Fruit fly (Drosophila melanogaster) whole organism, embryonic: ENCODE measurements around the gene CG32971.

Experiments used
- Ada2b ChIP-seq: fragments of 200-800 bp; sonication (Bioruptor generic); IDR thresholded peaks from 2 replicates; pipeline ENCODE4 v1.3.6; 2022; ENCODE audit warnings: missing biosample characterization, missing genetic modification characterization
- Awh ChIP-seq: fragments of 200-800 bp; sonication (Bioruptor generic); IDR thresholded peaks from 2 replicates; pipeline ENCODE4, ENCODE4 v1.3.6; 2022; ENCODE audit warnings: missing biosample characterization, missing genetic modification characterization
- CG10565 ChIP-seq: fragments of 200-800 bp; sonication (Bioruptor generic); optimal IDR thresholded peaks from 3 replicates; lab custom pipeline; 2016; ENCODE audit warnings: missing biosample characterization, mild to moderate bottlenecking, missing genetic modification characterization
- CG11504 ChIP-seq: fragments of 200-800 bp; sonication (Bioruptor generic); optimal IDR thresholded peaks from 3 replicates; lab custom pipeline; 2019; ENCODE audit warnings: missing biosample characterization, mild to moderate bottlenecking, missing genetic modification characterization, moderate library complexity
- CG15011 ChIP-seq: fragments of 200-800 bp; sonication (Bioruptor generic); optimal IDR thresholded peaks from 3 replicates; lab custom pipeline; 2018; ENCODE audit warnings: missing biosample characterization, mild to moderate bottlenecking, missing genetic modification characterization
- CG17385 ChIP-seq: fragments of 200-800 bp; sonication (Bioruptor generic); optimal IDR thresholded peaks from 3 replicates; lab custom pipeline; 2018; ENCODE audit warnings: missing biosample characterization, mild to moderate bottlenecking, missing genetic modification characterization
- CG18476 ChIP-seq: fragments of 200-800 bp; sonication (Bioruptor generic); optimal IDR thresholded peaks from 2 replicates; lab custom pipeline; 2016; ENCODE audit warnings: missing biosample characterization, mild to moderate bottlenecking, missing genetic modification characterization
- CG18764 ChIP-seq: fragments of 200-800 bp; sonication (Bioruptor generic); optimal IDR thresholded peaks from 3 replicates; lab custom pipeline; 2016; ENCODE audit warnings: missing biosample characterization, missing genetic modification characterization
- CG2120 ChIP-seq: fragments of 200-800 bp; sonication (Bioruptor generic); optimal IDR thresholded peaks from 3 replicates; lab custom pipeline; 2016; ENCODE audit warnings: missing biosample characterization, missing genetic modification characterization
- CG30020 ChIP-seq: fragments of 200-800 bp; optimal IDR thresholded peaks from 2 replicates; lab custom pipeline; 2019; ENCODE audit warnings: missing biosample characterization, mild to moderate bottlenecking, missing genetic modification characterization, moderate library complexity
- CG3163 ChIP-seq: fragments of 200-800 bp; sonication (Bioruptor generic); optimal IDR thresholded peaks from 3 replicates; lab custom pipeline; 2016; ENCODE audit warnings: missing biosample characterization, missing genetic modification characterization
- CG3726 ChIP-seq: fragments of 200-800 bp; sonication (Bioruptor generic); IDR thresholded peaks from 3 replicates; pipeline ENCODE4, ENCODE4 v1.3.6; 2022; ENCODE audit warnings: missing biosample characterization, missing genetic modification characterization
- CG3847 ChIP-seq: fragments of 200-800 bp; sonication (Bioruptor generic); IDR thresholded peaks from 2 replicates; pipeline ENCODE4 v1.3.6; 2022; ENCODE audit warnings: missing biosample characterization, missing genetic modification characterization
- CG4820 ChIP-seq: fragments of 200-800 bp; sonication (Bioruptor generic); optimal IDR thresholded peaks from 3 replicates; lab custom pipeline; 2016; ENCODE audit warnings: missing biosample characterization, missing genetic modification characterization
- CG6854 ChIP-seq: fragments of 200-800 bp; sonication (Bioruptor generic); optimal IDR thresholded peaks from 3 replicates; lab custom pipeline; 2017; ENCODE audit warnings: missing biosample characterization, mild to moderate bottlenecking, missing genetic modification characterization
- CG7372 ChIP-seq: fragments of 200-800 bp; sonication (Bioruptor generic); IDR thresholded peaks from 2 replicates; pipeline ENCODE4 v1.3.6; 2022; ENCODE audit warnings: missing biosample characterization, missing genetic modification characterization
- CG7839 ChIP-seq: fragments of 200-800 bp; sonication (Bioruptor generic); optimal IDR thresholded peaks from 3 replicates; lab custom pipeline; 2018; ENCODE audit warnings: missing biosample characterization, mild to moderate bottlenecking, missing genetic modification characterization, moderate library complexity
- CG8281 ChIP-seq: fragments of 200-800 bp; sonication (Bioruptor generic); optimal IDR thresholded peaks from 2 replicates; lab custom pipeline; 2018; ENCODE audit warnings: missing biosample characterization, mild to moderate bottlenecking, missing genetic modification characterization, moderate library complexity
- CHES-1-like ChIP-seq: fragments of 200-800 bp; sonication (Bioruptor generic); optimal IDR thresholded peaks from 2 replicates; lab custom pipeline; 2016; ENCODE audit warnings: missing biosample characterization, missing genetic modification characterization
- Dll ChIP-seq: fragments of 200-800 bp; sonication (Bioruptor generic); IDR thresholded peaks from 4 replicates; pipeline ENCODE4 v1.3.6; 2022; ENCODE audit warnings: missing biosample characterization, missing genetic modification characterization; ENCODE audit not compliant: partially characterized antibody
- Fer1 ChIP-seq: fragments of 200-800 bp; sonication (Bioruptor generic); optimal IDR thresholded peaks from 2 replicates; lab custom pipeline; 2017; ENCODE audit warnings: missing biosample characterization, mild to moderate bottlenecking, missing genetic modification characterization
- Gug ChIP-seq: fragments of 200-800 bp; sonication (Bioruptor generic); IDR thresholded peaks from 4 replicates; pipeline ENCODE4 v1.3.6; 2022; ENCODE audit warnings: missing biosample characterization, missing genetic modification characterization
- HLH3B ChIP-seq: fragments of 200-800 bp; sonication (Bioruptor generic); IDR thresholded peaks from 2 replicates; pipeline ENCODE4 v1.3.6; 2022; ENCODE audit warnings: missing biosample characterization, missing genetic modification characterization
- HLH4C ChIP-seq: fragments of 200-800 bp; sonication (Bioruptor generic); IDR thresholded peaks from 3 replicates; pipeline ENCODE4 v1.3.6; 2022; ENCODE audit warnings: missing biosample characterization, missing genetic modification characterization; ENCODE audit not compliant: partially characterized antibody
- HmgZ ChIP-seq: fragments of 200-800 bp; sonication (Bioruptor generic); optimal IDR thresholded peaks from 2 replicates; lab custom pipeline; 2018; ENCODE audit warnings: missing biosample characterization, mild to moderate bottlenecking, missing genetic modification characterization
- Lhr ChIP-seq: fragments of 200-800 bp; sonication (Bioruptor generic); optimal IDR thresholded peaks from 3 replicates; lab custom pipeline; 2017; ENCODE audit warnings: mild to moderate bottlenecking, missing biosample characterization, missing genetic modification reagents, missing genetic modification characterization
- Max ChIP-seq: fragments of 200-800 bp; sonication (Bioruptor generic); optimal IDR thresholded peaks from 2 replicates; lab custom pipeline; 2016; ENCODE audit warnings: missing biosample characterization, mild to moderate bottlenecking, missing genetic modification characterization
- Mes4 ChIP-seq: fragments of 200-800 bp; sonication (Bioruptor generic); optimal IDR thresholded peaks from 2 replicates; lab custom pipeline; 2016; ENCODE audit warnings: missing biosample characterization, missing genetic modification characterization
- Neu2 ChIP-seq: fragments of 200-800 bp; sonication (Bioruptor generic); optimal IDR thresholded peaks from 3 replicates; lab custom pipeline; 2016; ENCODE audit warnings: missing biosample characterization, missing genetic modification characterization, borderline replicate concordance
- Pdp1 ChIP-seq, 2 experiments: fragments of 200-800 bp; sonication (Bioruptor generic); optimal IDR thresholded peaks; 3 replicates each; lab custom pipeline; 2016; ENCODE audit warnings: missing biosample characterization in 2 of 2, missing genetic modification characterization in 2 of 2, mild to moderate bottlenecking in 1 of 2, moderate library complexity in 1 of 2
- Side ChIP-seq: fragments of 200-800 bp; sonication (Bioruptor generic); optimal IDR thresholded peaks from 2 replicates; lab custom pipeline; 2016; ENCODE audit warnings: missing biosample characterization, missing genetic modification characterization
- Sry-β ChIP-seq: fragments of 200-800 bp; sonication (Bioruptor generic); optimal IDR thresholded peaks from 2 replicates; lab custom pipeline; 2018; ENCODE audit warnings: missing biosample characterization, mild to moderate bottlenecking, missing genetic modification characterization, moderate library complexity
- Taf1 ChIP-seq: fragments of 200-800 bp; sonication (Bioruptor generic); IDR thresholded peaks from 2 replicates; pipeline ENCODE4 v1.3.6; 2022; ENCODE audit warnings: missing biosample characterization, missing genetic modification characterization
- bab2 ChIP-seq: fragments of 200-800 bp; sonication (Bioruptor generic); optimal IDR thresholded peaks from 2 replicates; lab custom pipeline; 2016; ENCODE audit warnings: missing biosample characterization, missing genetic modification characterization
- bbx ChIP-seq: fragments of 200-800 bp; sonication (Bioruptor generic); IDR thresholded peaks from 2 replicates; pipeline ENCODE4 v1.3.6; 2022; ENCODE audit warnings: missing biosample characterization, missing genetic modification characterization; ENCODE audit not compliant: partially characterized antibody
- br ChIP-seq: fragments of >200 bp; optimal IDR thresholded peaks from 2 replicates; lab custom pipeline; 2017
- cwo ChIP-seq: fragments of 200-800 bp; sonication (Bioruptor generic); optimal IDR thresholded peaks from 3 replicates; lab custom pipeline; 2017; ENCODE audit warnings: missing biosample characterization, missing genetic modification characterization, mild to moderate bottlenecking, moderate library complexity, missing genetic modification reagents
- da ChIP-seq: fragments of 200-800 bp; sonication (Bioruptor generic); optimal IDR thresholded peaks from 2 replicates; lab custom pipeline; 2016; ENCODE audit warnings: missing biosample characterization, missing genetic modification characterization
- danr ChIP-seq: fragments of 200-800 bp; sonication (Bioruptor generic); IDR thresholded peaks from 2 replicates; pipeline ENCODE4 v1.3.6; 2022; ENCODE audit warnings: missing biosample characterization, missing genetic modification characterization
- gcm2 ChIP-seq: fragments of 200-800 bp; sonication (Bioruptor generic); optimal IDR thresholded peaks from 2 replicates; lab custom pipeline; 2016; ENCODE audit warnings: missing biosample characterization, missing genetic modification characterization
- hb ChIP-seq: fragments of 200-800 bp; sonication (Bioruptor generic); IDR thresholded peaks from 3 replicates; pipeline ENCODE4 v1.3.6; 2022; ENCODE audit warnings: missing biosample characterization, missing genetic modification characterization; ENCODE audit not compliant: partially characterized antibody
- kni ChIP-seq: fragments of 200-800 bp; sonication (Bioruptor generic); optimal IDR thresholded peaks from 3 replicates; lab custom pipeline; 2017; ENCODE audit warnings: mild to moderate bottlenecking, missing biosample characterization, missing genetic modification reagents, missing genetic modification characterization
- nmo ChIP-seq: fragments of 200-800 bp; sonication (Bioruptor generic); optimal IDR thresholded peaks from 2 replicates; lab custom pipeline; 2018; ENCODE audit warnings: missing biosample characterization, mild to moderate bottlenecking, missing genetic modification characterization, moderate library complexity
- org-1 ChIP-seq: fragments of 200-800 bp; sonication (Bioruptor generic); optimal IDR thresholded peaks from 2 replicates; lab custom pipeline; 2017; ENCODE audit warnings: missing biosample characterization, missing genetic modification characterization
- ro ChIP-seq: fragments of 200-800 bp; sonication (Bioruptor generic); IDR thresholded peaks from 2 replicates; pipeline ENCODE4 v1.3.6; 2022; ENCODE audit warnings: missing biosample characterization, missing genetic modification characterization
- row ChIP-seq: fragments of 200-800 bp; sonication (Bioruptor generic); IDR thresholded peaks from 3 replicates; pipeline ENCODE4 v1.3.6; 2022; ENCODE audit warnings: missing biosample characterization, missing genetic modification characterization
- slbo ChIP-seq: fragments of 200-800 bp; sonication (Bioruptor generic); IDR thresholded peaks from 2 replicates; pipeline ENCODE4 v1.3.6; 2022; ENCODE audit warnings: missing biosample characterization, missing genetic modification characterization
- sug ChIP-seq: fragments of 200-800 bp; optimal IDR thresholded peaks from 2 replicates; lab custom pipeline; 2019; ENCODE audit warnings: missing biosample characterization, mild to moderate bottlenecking, missing genetic modification characterization, moderate library complexity
- unc-4 ChIP-seq: fragments of 200-800 bp; sonication (Bioruptor generic); IDR thresholded peaks from 2 replicates; pipeline ENCODE4 v1.3.6; 2022; ENCODE audit warnings: missing biosample characterization, missing genetic modification characterization; ENCODE audit not compliant: partially characterized antibody

CG32971 gene

DNA sequence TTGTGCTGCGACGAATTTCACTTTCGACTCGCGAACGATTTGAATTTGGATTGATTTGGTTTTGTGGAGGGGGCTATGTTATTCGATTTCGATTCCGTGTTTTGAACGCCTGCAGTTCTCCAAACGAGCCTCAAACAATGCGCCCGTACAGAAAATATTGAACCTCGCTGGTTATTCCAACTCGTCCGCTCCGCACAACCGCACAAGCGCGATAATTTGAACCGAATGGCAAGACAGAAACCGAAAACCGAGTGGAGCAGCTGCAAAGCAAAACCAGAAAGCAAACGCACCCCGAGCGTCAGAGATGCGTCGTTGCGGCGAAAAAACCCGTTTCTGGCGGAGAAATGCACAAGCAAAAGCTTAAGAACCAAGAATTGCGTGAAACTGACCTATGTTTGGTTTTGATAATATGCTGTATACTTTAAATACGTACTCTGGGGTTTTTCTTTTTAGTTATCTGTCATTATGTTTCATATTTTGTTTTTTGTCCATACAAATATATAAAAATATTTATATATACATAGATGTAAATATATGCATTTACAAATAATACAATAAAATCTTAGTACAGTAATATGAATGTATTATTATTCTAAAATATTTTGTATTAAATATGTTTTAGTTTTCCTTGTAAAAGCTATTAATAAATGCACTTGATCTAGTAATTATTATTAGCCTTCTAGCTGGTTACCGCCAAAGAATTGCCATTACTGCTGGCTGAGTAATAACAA lies 40.6 kb upstream of the CG32971 start, which contains the start of gene Dyrk2 (continued):
- TF ChIP-seq cwo (GFP tag; lab: Kevin White, UChicago) (peak; percentile 45), row (GFP tag; lab: Robert Waterston, UW) (peak; percentile 93), Gug (GFP tag; lab: Robert Waterston, UW) (peak; percentile 32; the same call in 1 of the 4 replicates), kni (GFP tag; lab: Kevin White, UChicago) (peak; percentile 80), da (GFP tag; lab: Kevin White, UChicago) (peak; percentile 39), Awh (GFP tag; lab: Robert Waterston, UW) (peak; percentile 59; the same call in 1 of the 2 replicates), unc-4 (GFP tag; lab: Robert Waterston, UW) (no peak), Neu2 (GFP tag; lab: Kevin White, UChicago) (no peak), org-1 (GFP tag; lab: Kevin White, UChicago) (no peak), ro (no peak), CG3163 (GFP tag; lab: Kevin White, UChicago) (peak; percentile 35), gcm2 (peak; percentile 39), nmo (GFP tag; lab: Kevin White, UChicago) (peak; percentile 47), Ada2b (GFP tag; lab: Robert Waterston, UW) (no peak), Taf1 (GFP tag; lab: Robert Waterston, UW) (no peak), CG8281 (peak; percentile 15), bbx (GFP tag; lab: Robert Waterston, UW) (peak; percentile 76), sug (tag; lab: Kevin White, UChicago) (peak; percentile 63), CG7839 (tag; lab: Kevin White, UChicago) (peak; percentile 48), hb (no peak), Lhr (GFP tag; lab: Kevin White, UChicago) (no peak), CG3847 (GFP tag; lab: Robert Waterston, UW) (no peak), Side (peak; percentile 19), danr (GFP tag; lab: Robert Waterston, UW) (no peak), CG18764 (GFP tag; lab: Kevin White, UChicago) (no peak), CG7372 (no peak), Mes4 (no peak), CG6854 (GFP tag; lab: Kevin White, UChicago) (no peak), CG4820 (GFP tag; lab: Kevin White, UChicago) (no peak), Dll (GFP tag; lab: Robert Waterston, UW) (0 out of 4 replicates have a peak, but pooled peaks have one; percentile 14), Fer1 (GFP tag; lab: Kevin White, UChicago) (peak; percentile 59), CG10565 (GFP tag; lab: Kevin White, UChicago) (no peak), CG30020 (tag; lab: Kevin White, UChicago) (peak; percentile 2), CG2120 (GFP tag; lab: Kevin White, UChicago) (peak; percentile 36), CG18476 (GFP tag; lab: Kevin White, UChicago) (no peak), Pdp1 (GFP tag; optimal IDR thresholded peaks at IDR 0.05; lab: Kevin White, UChicago) (peak in 1 of 2 experiments; percentile 34), CG3726 (GFP tag; lab: Robert Waterston, UW) (no peak), HLH4C (peak; percentile 51; the same call in 2 of the 3 replicates), CG11504 (tag; lab: Kevin White, UChicago) (peak; percentile 63), bab2 (no peak), Max (GFP tag; lab: Kevin White, UChicago) (peak; percentile 5), CHES-1-like (peak; percentile 8), HmgZ (tag; lab: Kevin White, UChicago) (peak; percentile 45), CG15011 (GFP tag; lab: Kevin White, UChicago) (no peak), br (lab: Kevin White, UChicago) (no peak), CG17385 (GFP tag; lab: Kevin White, UChicago) (peak; percentile 18), slbo (GFP tag; lab: Robert Waterston, UW) (peak; percentile 50; the same call in 1 of the 2 replicates), Sry-β (peak; percentile 99), HLH3B (GFP tag; lab: Robert Waterston, UW) (peak; percentile 35; the same call in 1 of the 2 replicates)
